Fruit fly (Drosophila melanogaster) whole organism, embryonic: ENCODE data around the gene janB.
A peak's percentile ranks its signal among the peaks of the same experiment; 100 is the strongest.

Source experiments
- Aef1 ChIP-seq: fragments of 200-800 bp; sonication (Bioruptor generic); IDR thresholded peaks from 3 replicates; pipeline ENCODE4 v1.3.6; 2022; ENCODE audit warnings: missing biosample characterization, missing genetic modification characterization
- Asciz ChIP-seq: fragments of 200-800 bp; sonication (Bioruptor generic); optimal IDR thresholded peaks from 2 replicates; lab custom pipeline; 2017; ENCODE audit warnings: missing biosample characterization, mild to moderate bottlenecking, missing genetic modification characterization, missing genetic modification reagents
- Bdp1 ChIP-seq: fragments of 200-800 bp; sonication (Bioruptor generic); optimal IDR thresholded peaks from 3 replicates; lab custom pipeline; 2016; ENCODE audit warnings: missing biosample characterization, missing genetic modification characterization
- CG10274 ChIP-seq: fragments of 200-800 bp; sonication (Bioruptor generic); optimal IDR thresholded peaks from 3 replicates; lab custom pipeline; 2017; ENCODE audit warnings: missing biosample characterization, mild to moderate bottlenecking, missing genetic modification characterization
- CG10959 ChIP-seq: fragments of 200-800 bp; sonication (Bioruptor generic); IDR thresholded peaks from 2 replicates; pipeline ENCODE4 v1.3.6; 2022; ENCODE audit warnings: missing biosample characterization, missing genetic modification characterization
- CG12744 ChIP-seq: fragments of 200-800 bp; sonication (Bioruptor generic); optimal IDR thresholded peaks from 2 replicates; lab custom pipeline; 2016; ENCODE audit warnings: missing biosample characterization, missing genetic modification characterization
- CG1602 ChIP-seq: fragments of 200-800 bp; sonication (Bioruptor generic); optimal IDR thresholded peaks from 3 replicates; lab custom pipeline; 2016; ENCODE audit warnings: missing biosample characterization, missing genetic modification characterization
- CG2116 ChIP-seq: fragments of 200-800 bp; sonication (Bioruptor generic); optimal IDR thresholded peaks from 3 replicates; lab custom pipeline; 2018; ENCODE audit warnings: missing biosample characterization, mild to moderate bottlenecking, missing genetic modification characterization
- CG32532 ChIP-seq: fragments of 200-800 bp; sonication (Bioruptor generic); IDR thresholded peaks from 2 replicates; pipeline ENCODE4 v1.3.6; 2022; ENCODE audit warnings: missing biosample characterization, missing genetic modification characterization
- CG3281 ChIP-seq: fragments of 200-800 bp; sonication (Bioruptor generic); optimal IDR thresholded peaks from 3 replicates; lab custom pipeline; 2017; ENCODE audit warnings: missing biosample characterization, mild to moderate bottlenecking, missing genetic modification characterization
- CG33213 ChIP-seq: fragments of 200-800 bp; sonication (Bioruptor generic); optimal IDR thresholded peaks from 3 replicates; lab custom pipeline; 2016; ENCODE audit warnings: missing biosample characterization, missing genetic modification characterization
- CG3838 ChIP-seq: fragments of 200-800 bp; sonication (Bioruptor generic); optimal IDR thresholded peaks from 3 replicates; lab custom pipeline; 2016; ENCODE audit warnings: missing biosample characterization, missing genetic modification characterization
- CG4404 ChIP-seq: fragments of 200-800 bp; sonication (Bioruptor generic); IDR thresholded peaks from 2 replicates; pipeline ENCODE4 v1.3.6; 2022; ENCODE audit warnings: missing biosample characterization, missing genetic modification characterization
- CG5245 ChIP-seq: fragments of 200-800 bp; sonication (Bioruptor generic); optimal IDR thresholded peaks from 3 replicates; lab custom pipeline; 2016; ENCODE audit warnings: missing biosample characterization, missing genetic modification characterization
- CG6654 ChIP-seq: fragments of 200-800 bp; sonication (Bioruptor generic); optimal IDR thresholded peaks from 2 replicates; lab custom pipeline; 2017; ENCODE audit warnings: missing biosample characterization, mild to moderate bottlenecking, missing genetic modification characterization
- CG7786 ChIP-seq: fragments of 200-800 bp; sonication (Bioruptor generic); optimal IDR thresholded peaks from 2 replicates; lab custom pipeline; 2016; ENCODE audit warnings: missing biosample characterization, missing genetic modification characterization
- CG8281 ChIP-seq: fragments of 200-800 bp; sonication (Bioruptor generic); optimal IDR thresholded peaks from 2 replicates; lab custom pipeline; 2018; ENCODE audit warnings: missing biosample characterization, mild to moderate bottlenecking, missing genetic modification characterization, moderate library complexity
- Dbx ChIP-seq: fragments of 200-800 bp; sonication (Bioruptor generic); IDR thresholded peaks from 3 replicates; pipeline ENCODE4 v1.3.6; 2022; ENCODE audit warnings: missing biosample characterization, missing genetic modification characterization
- Dip2 ChIP-seq: fragments of 200-800 bp; sonication (Bioruptor generic); IDR thresholded peaks from 2 replicates; pipeline ENCODE4 v1.3.6; 2022; ENCODE audit warnings: missing biosample characterization, missing genetic modification characterization
- Doc3 ChIP-seq: fragments of 200-800 bp; sonication (Bioruptor generic); IDR thresholded peaks from 3 replicates; pipeline ENCODE4 v1.3.6; 2022; ENCODE audit warnings: missing biosample characterization, missing genetic modification characterization; ENCODE audit not compliant: partially characterized antibody
- Ets65A ChIP-seq: fragments of 200-800 bp; sonication (Bioruptor generic); peaks from one replicate; lab custom pipeline; 2016; ENCODE audit warnings: missing biosample characterization, missing genetic modification characterization
- Gsc ChIP-seq: fragments of 200-800 bp; sonication (Bioruptor generic); IDR thresholded peaks from 2 replicates; pipeline ENCODE4 v1.3.6; 2022; ENCODE audit warnings: missing biosample characterization, missing genetic modification characterization
- HmgD ChIP-seq: fragments of 200-800 bp; sonication (Bioruptor generic); optimal IDR thresholded peaks from 3 replicates; lab custom pipeline; 2016; ENCODE audit warnings: missing biosample characterization, missing genetic modification characterization
- HmgZ ChIP-seq: fragments of 200-800 bp; sonication (Bioruptor generic); optimal IDR thresholded peaks from 2 replicates; lab custom pipeline; 2018; ENCODE audit warnings: missing biosample characterization, mild to moderate bottlenecking, missing genetic modification characterization
- Kr ChIP-seq: fragments of 200-800 bp; sonication (Bioruptor generic); optimal IDR thresholded peaks from 2 replicates; lab custom pipeline; 2017; ENCODE audit warnings: missing biosample characterization, mild to moderate bottlenecking, missing genetic modification characterization
- Myb ChIP-seq: fragments of 200-800 bp; sonication (Bioruptor generic); optimal IDR thresholded peaks from 2 replicates; lab custom pipeline; 2016; ENCODE audit warnings: missing biosample characterization, missing genetic modification characterization
- NFAT ChIP-seq: fragments of 200-800 bp; sonication (Bioruptor generic); IDR thresholded peaks from 2 replicates; pipeline ENCODE4 v1.3.6; 2022; ENCODE audit warnings: missing biosample characterization, missing genetic modification characterization
- Rx ChIP-seq: fragments of 200-800 bp; sonication (Bioruptor generic); IDR thresholded peaks from 2 replicates; pipeline ENCODE4 v1.3.6; 2022; ENCODE audit warnings: missing biosample characterization, missing genetic modification characterization
- TFAM ChIP-seq: fragments of 200-800 bp; sonication (Bioruptor generic); optimal IDR thresholded peaks from 2 replicates; lab custom pipeline; 2017; ENCODE audit warnings: missing biosample characterization, missing genetic modification characterization, inconsistent platforms
- Vsx1 ChIP-seq: fragments of 200-800 bp; sonication (Bioruptor generic); optimal IDR thresholded peaks from 2 replicates; lab custom pipeline; 2017; ENCODE audit warnings: missing biosample characterization, mild to moderate bottlenecking, missing genetic modification characterization, missing genetic modification reagents
- ap ChIP-seq: fragments of 200-800 bp; sonication (Bioruptor generic); IDR thresholded peaks from 2 replicates; pipeline ENCODE4 v1.3.6; 2022; ENCODE audit warnings: missing biosample characterization, missing genetic modification characterization
- ato ChIP-seq: fragments of 200-800 bp; sonication (Bioruptor generic); IDR thresholded peaks from 2 replicates; pipeline ENCODE4 v1.3.6; 2022; ENCODE audit warnings: missing biosample characterization, missing genetic modification characterization; ENCODE audit not compliant: partially characterized antibody
- bab2 ChIP-seq: fragments of 200-800 bp; sonication (Bioruptor generic); optimal IDR thresholded peaks from 2 replicates; lab custom pipeline; 2016; ENCODE audit warnings: missing biosample characterization, missing genetic modification characterization
- corto ChIP-seq: fragments of 200-800 bp; sonication (Bioruptor generic); optimal IDR thresholded peaks from 2 replicates; lab custom pipeline; 2016; ENCODE audit warnings: missing biosample characterization, mild to moderate bottlenecking, missing genetic modification characterization, moderate library complexity
- ems ChIP-seq: fragments of 200-800 bp; sonication (Bioruptor generic); optimal IDR thresholded peaks from 3 replicates; lab custom pipeline; 2016; ENCODE audit warnings: missing biosample characterization, missing genetic modification characterization
- gcm2 ChIP-seq: fragments of 200-800 bp; sonication (Bioruptor generic); optimal IDR thresholded peaks from 2 replicates; lab custom pipeline; 2016; ENCODE audit warnings: missing biosample characterization, missing genetic modification characterization
- gfzf ChIP-seq: fragments of 200-800 bp; sonication (Bioruptor generic); optimal IDR thresholded peaks from 2 replicates; lab custom pipeline; 2016; ENCODE audit warnings: missing biosample characterization, mild to moderate bottlenecking, missing genetic modification characterization, moderate library complexity
- gsb ChIP-seq: fragments of 200-800 bp; sonication (Bioruptor generic); IDR thresholded peaks from 2 replicates; pipeline ENCODE4 v1.3.6; 2022; ENCODE audit warnings: missing biosample characterization, missing genetic modification characterization
- her ChIP-seq: fragments of 200-800 bp; sonication (Bioruptor generic); optimal IDR thresholded peaks from 2 replicates; lab custom pipeline; 2016; ENCODE audit warnings: missing biosample characterization, missing genetic modification characterization
- inv ChIP-seq: fragments of 200-800 bp; sonication (Bioruptor generic); IDR thresholded peaks from 2 replicates; pipeline ENCODE4 v1.3.6; 2022; ENCODE audit warnings: missing biosample characterization, missing genetic modification characterization; ENCODE audit not compliant: partially characterized antibody
- lbe ChIP-seq: fragments of 200-800 bp; sonication (Bioruptor generic); optimal IDR thresholded peaks from 2 replicates; lab custom pipeline; 2016; ENCODE audit warnings: missing biosample characterization, mild to moderate bottlenecking, missing genetic modification characterization
- lmd ChIP-seq: fragments of 200-800 bp; sonication (Bioruptor generic); IDR thresholded peaks from 2 replicates; pipeline ENCODE4 v1.3.6; 2022; ENCODE audit warnings: missing biosample characterization, missing genetic modification characterization
- pb ChIP-seq: fragments of 200-800 bp; sonication (Bioruptor generic); optimal IDR thresholded peaks from 3 replicates; lab custom pipeline; 2016; ENCODE audit warnings: missing biosample characterization, missing genetic modification characterization
- peb ChIP-seq: fragments of 200-800 bp; sonication (Bioruptor generic); IDR thresholded peaks from 2 replicates; pipeline ENCODE4 v1.3.6; 2022; ENCODE audit warnings: missing biosample characterization, missing genetic modification characterization
- pho ChIP-seq: fragments of 200-800 bp; sonication (Bioruptor generic); optimal IDR thresholded peaks from 2 replicates; lab custom pipeline; 2016; ENCODE audit warnings: missing biosample characterization, missing genetic modification characterization
- sim ChIP-seq: fragments of 200-800 bp; sonication (Bioruptor generic); IDR thresholded peaks from 2 replicates; pipeline ENCODE4 v1.3.6; 2022; ENCODE audit warnings: missing biosample characterization, missing genetic modification characterization
- sna ChIP-seq: fragments of 200-800 bp; sonication (Bioruptor generic); IDR thresholded peaks from 2 replicates; pipeline ENCODE4 v1.3.6; 2022; ENCODE audit warnings: missing biosample characterization, missing genetic modification characterization; ENCODE audit not compliant: partially characterized antibody
- ssp ChIP-seq: fragments of 200-800 bp; sonication (Bioruptor generic); IDR thresholded peaks from 2 replicates; pipeline ENCODE4 v1.3.6; 2022; ENCODE audit warnings: missing biosample characterization, missing genetic modification characterization
- stwl ChIP-seq: fragments of 200-800 bp; sonication (Bioruptor generic); optimal IDR thresholded peaks from 3 replicates; lab custom pipeline; 2018; ENCODE audit warnings: missing biosample characterization, mild to moderate bottlenecking, missing genetic modification characterization, moderate library complexity
- tgo ChIP-seq: fragments of 200-800 bp; sonication (Bioruptor generic); IDR thresholded peaks from 3 replicates; pipeline ENCODE4 v1.3.6; 2022; ENCODE audit warnings: missing biosample characterization, missing genetic modification characterization
- tin ChIP-seq: fragments of 200-800 bp; sonication (Bioruptor generic); optimal IDR thresholded peaks from 3 replicates; lab custom pipeline; 2016; ENCODE audit warnings: missing biosample characterization, missing genetic modification characterization
- twi ChIP-seq: fragments of 200-800 bp; optimal IDR thresholded peaks from 2 replicates; lab custom pipeline; 2019; ENCODE audit warnings: missing biosample characterization, mild to moderate bottlenecking, missing genetic modification characterization, moderate library complexity
- vvl ChIP-seq: fragments of 200-800 bp; sonication (Bioruptor generic); IDR thresholded peaks from 2 replicates; pipeline ENCODE4 v1.3.6; 2022; ENCODE audit warnings: missing biosample characterization, missing genetic modification characterization
- wdn ChIP-seq: fragments of 200-800 bp; sonication (Bioruptor generic); IDR thresholded peaks from 2 replicates; pipeline ENCODE4 v1.3.6; 2022; ENCODE audit warnings: missing biosample characterization, missing genetic modification characterization

Gene janB

dm6 chr3R:30076088-30076487 lies 37.6 kb upstream of the janB start (continued):
- TF ChIP-seq tgo (GFP tag; lab: Robert Waterston, UW) = no peak
- no peak for TF ChIP-seq Rx (GFP tag; lab: Robert Waterston, UW)
- no peak for TF ChIP-seq CG8281 (tag; lab: Kevin White, UChicago)
- TF ChIP-seq peb (GFP tag; lab: Robert Waterston, UW) = no peak
- TF ChIP-seq HmgZ (tag; lab: Kevin White, UChicago) = no peak
- TF ChIP-seq CG12744 = no peak
- no peak for TF ChIP-seq lbe (GFP tag; lab: Kevin White, UChicago)
- no peak for TF ChIP-seq ato (GFP tag; lab: Robert Waterston, UW)
- TF ChIP-seq sim (GFP tag; lab: Robert Waterston, UW) = no peak
- TF ChIP-seq Dbx (GFP tag; lab: Robert Waterston, UW) = no peak
- TF ChIP-seq vvl (GFP tag; lab: Robert Waterston, UW) = no peak
- TF ChIP-seq CG6654 (GFP tag; lab: Kevin White, UChicago) = no peak
- no peak for TF ChIP-seq Doc3
- no peak for TF ChIP-seq CG4404 (GFP tag; lab: Robert Waterston, UW)
- no peak for TF ChIP-seq CG2116 (GFP tag; lab: Kevin White, UChicago)
- TF ChIP-seq CG32532 (GFP tag; lab: Robert Waterston, UW) = no peak
- no peak for TF ChIP-seq corto
- TF ChIP-seq stwl (tag; lab: Kevin White, UChicago) = no peak
- TF ChIP-seq ems (GFP tag; lab: Kevin White, UChicago) = no peak
- TF ChIP-seq ap = no peak
- no peak for TF ChIP-seq pb (GFP tag; lab: Kevin White, UChicago)
- no peak for TF ChIP-seq CG3838 (GFP tag; lab: Kevin White, UChicago)
- TF ChIP-seq Dip2 (GFP tag; lab: Robert Waterston, UW) = no peak
- no peak for TF ChIP-seq Myb (GFP tag; lab: Kevin White, UChicago)
- TF ChIP-seq lmd (GFP tag; lab: Robert Waterston, UW) = no peak
- TF ChIP-seq Aef1 (GFP tag; lab: Robert Waterston, UW) = no peak
- no peak for TF ChIP-seq NFAT (GFP tag; lab: Robert Waterston, UW)
- no peak for TF ChIP-seq CG10274 (GFP tag; lab: Kevin White, UChicago)
- no peak for TF ChIP-seq gcm2
- no peak for TF ChIP-seq CG33213
- no peak for TF ChIP-seq sna (GFP tag; lab: Robert Waterston, UW)
- TF ChIP-seq gsb (GFP tag; lab: Robert Waterston, UW) = no peak
- TF ChIP-seq TFAM (GFP tag; lab: Kevin White, UChicago) = no peak
- TF ChIP-seq tin (GFP tag; lab: Kevin White, UChicago) = peak; percentile 13
- no peak for TF ChIP-seq pho (GFP tag; lab: Kevin White, UChicago)
- TF ChIP-seq Asciz (GFP tag; lab: Kevin White, UChicago) = no peak
- no peak for TF ChIP-seq twi (tag; lab: Kevin White, UChicago)
- TF ChIP-seq wdn (GFP tag; lab: Robert Waterston, UW) = no peak
- TF ChIP-seq inv (GFP tag; lab: Robert Waterston, UW) = peak; percentile 17; the same call in 1 of the 2 replicates
- peak; percentile 60 for TF ChIP-seq Ets65A (GFP tag; lab: Kevin White, UChicago)
- no peak for TF ChIP-seq ssp
- no peak for TF ChIP-seq CG10959
- TF ChIP-seq CG5245 (GFP tag; lab: Kevin White, UChicago) = no peak
- TF ChIP-seq Gsc (GFP tag; lab: Robert Waterston, UW) = no peak
- TF ChIP-seq gfzf (GFP tag; lab: Kevin White, UChicago) = no peak
- TF ChIP-seq bab2 (GFP tag; lab: Kevin White, UChicago) = no peak
- TF ChIP-seq Kr (GFP tag; lab: Kevin White, UChicago) = no peak
- TF ChIP-seq CG7786 (GFP tag; lab: Kevin White, UChicago) = no peak
- TF ChIP-seq CG1602 = no peak
- no peak for TF ChIP-seq Vsx1 (GFP tag; lab: Kevin White, UChicago)
- TF ChIP-seq CG3281 = no peak
- TF ChIP-seq her (GFP tag; lab: Kevin White, UChicago) = no peak
- TF ChIP-seq HmgD = no peak
- TF ChIP-seq Bdp1 (GFP tag; lab: Kevin White, UChicago) = no peak
